Worm (Caenorhabditis elegans): ENCODE measurements around the gene T06A1.1.

ce11 chrV:1927015-1927414 lies 1.6 kb upstream of the T06A1.1 start, which contains the start of gene T06A1.5:
- no peak for TF ChIP-seq let-526 (GFP tag; IDR thresholded peaks at IDR 0.05)
- no peak for TF ChIP-seq efl-1 (GFP tag; optimal IDR thresholded peaks at IDR 0.05)
- TF ChIP-seq unc-130 (GFP tag; optimal IDR thresholded peaks at IDR 0.05), result no peak
- no peak for TF ChIP-seq nfya-1 (tag; optimal IDR thresholded peaks at IDR 0.05; ENCODE audit: borderline replicate concordance, insufficient read depth)
- no peak for TF ChIP-seq C06A6.2 (GFP tag; conservative IDR thresholded peaks at IDR 0.05)
- TF ChIP-seq D2030.7 (GFP tag; IDR thresholded peaks at IDR 0.05), result no peak
- no peak for TF ChIP-seq mel-28 (tag; optimal IDR thresholded peaks at IDR 0.05; ENCODE audit: borderline replicate concordance)
